Worm (Caenorhabditis elegans): Measurements from ENCODE around the gene hum-8.

Gene hum-8

DNA sequence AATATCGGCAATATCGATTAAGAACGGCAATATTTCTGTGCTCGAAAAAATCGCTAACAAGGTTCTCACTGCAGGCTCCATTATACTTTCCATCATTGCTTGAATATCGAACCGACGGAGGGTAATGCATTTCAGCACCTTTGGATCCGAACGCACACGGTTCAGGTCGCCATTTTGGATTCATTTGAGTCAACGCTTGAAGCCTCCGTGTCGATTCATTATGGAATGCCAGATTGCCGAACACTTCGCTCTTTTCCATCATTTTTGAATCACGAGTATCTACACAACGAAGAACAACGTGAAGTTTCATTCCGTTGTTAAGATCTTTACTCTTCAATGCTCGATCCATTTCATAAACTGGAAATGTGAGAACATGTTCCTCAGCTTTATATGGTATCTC, 18.2 kb downstream of the hum-8 start:
- TF ChIP-seq hlh-11 (tag; optimal IDR thresholded peaks at IDR 0.05) (no peak), aha-1 (tag) (peak; percentile 93), unc-62 (GFP tag; optimal IDR thresholded peaks at IDR 0.05 in 1 of 2) (peak in 1 of 2 experiments; percentile 19), unc-62 (tag; optimal IDR thresholded peaks at IDR 0.05) (no peak), spr-1 (tag; optimal IDR thresholded peaks at IDR 0.05) (no peak), mdl-1 (tag; optimal IDR thresholded peaks at IDR 0.05) (no peak), nhr-6 (tag; optimal IDR thresholded peaks at IDR 0.05) (no peak), F26F4.8 (GFP tag; conservative IDR thresholded peaks at IDR 0.05) (no peak), zip-11 (GFP tag; IDR thresholded peaks at IDR 0.05) (no peak), F44E2.7 (GFP tag; IDR thresholded peaks at IDR 0.05) (no peak)

ce11 chrIV:420686-421085, 19.7 kb downstream of the hum-8 start:
- TF ChIP-seq aha-1 (tag) (no peak), tag-97 (GFP tag; IDR thresholded peaks at IDR 0.05) (no peak), hlh-30 (tag; optimal IDR thresholded peaks at IDR 0.05; ENCODE audit: insufficient read depth) (no peak), dve-1 (tag; optimal IDR thresholded peaks at IDR 0.05; ENCODE audit: insufficient read depth) (no peak), arid-1 (GFP tag; conservative IDR thresholded peaks at IDR 0.05) (no peak), egl-43 (GFP tag; IDR thresholded peaks at IDR 0.05) (0 out of 2 replicates have a peak, but pooled peaks have one; percentile 38), F44E2.7 (GFP tag; IDR thresholded peaks at IDR 0.05) (no peak)

DNA sequence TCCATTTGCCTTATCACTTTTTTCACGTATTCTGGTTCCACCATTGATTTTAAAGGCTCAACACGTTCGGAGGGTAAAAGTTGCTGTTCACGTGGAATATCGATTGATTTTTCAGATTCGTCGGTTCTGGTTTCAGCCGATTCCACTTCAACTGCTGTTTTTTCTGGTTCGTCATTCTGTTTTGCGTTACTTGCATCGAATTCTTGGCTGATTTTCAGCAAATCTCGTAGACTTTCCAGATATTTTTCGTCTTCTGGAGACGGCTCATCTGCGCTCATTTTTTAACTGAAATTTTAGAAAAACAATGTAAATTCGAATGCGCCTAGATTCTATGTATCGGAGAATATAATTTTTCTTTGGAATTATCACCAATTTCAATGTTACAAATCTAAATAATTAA, 20.7 kb downstream of the hum-8 start, which contains the start of gene eri-1:
Gene eri-1 (minus strand): TSS at position 285 of the 400 bp plus-strand sequence.
- TF ChIP-seq lim-7 (GFP tag; IDR thresholded peaks at IDR 0.05): no peak
- no peak for TF ChIP-seq set-16 (GFP tag; IDR thresholded peaks at IDR 0.05)
- TF ChIP-seq ceh-28 (tag; optimal IDR thresholded peaks at IDR 0.05): no peak
- TF ChIP-seq zfp-2 (tag; optimal IDR thresholded peaks at IDR 0.05): no peak
- 0 out of 2 replicates have a peak, but pooled peaks have one; percentile 12 for TF ChIP-seq mdt-29 (GFP tag; IDR thresholded peaks at IDR 0.05)
- TF ChIP-seq zip-11 (GFP tag; IDR thresholded peaks at IDR 0.05): no peak
- TF ChIP-seq dmd-6 (GFP tag; IDR thresholded peaks at IDR 0.05): no peak
- peak; percentile 13 for TF ChIP-seq aha-1 (tag)
- TF ChIP-seq jun-1 (tag; optimal IDR thresholded peaks at IDR 0.05): no peak
- TF ChIP-seq spr-1 (tag; optimal IDR thresholded peaks at IDR 0.05): no peak
- peak; percentile 0 for TF ChIP-seq mes-2 (tag; optimal IDR thresholded peaks at IDR 0.05; ENCODE audit: poor library complexity, severe bottlenecking)
- TF ChIP-seq lin-38 (GFP tag; IDR thresholded peaks at IDR 0.05): no peak
- no peak for TF ChIP-seq nhr-102 (tag; optimal IDR thresholded peaks at IDR 0.05)
- no peak for TF ChIP-seq cey-2 (tag; optimal IDR thresholded peaks at IDR 0.05; ENCODE audit: borderline replicate concordance, insufficient read depth)
- TF ChIP-seq F49E8.2 (tag; optimal IDR thresholded peaks at IDR 0.05; ENCODE audit: borderline replicate concordance): no peak
- TF ChIP-seq ama-1 (optimal IDR thresholded peaks at IDR 0.05): peak; percentile 6
- TF ChIP-seq snpc-1.2 (GFP tag; IDR thresholded peaks at IDR 0.05): peak; percentile 24; the same call in 1 of the 2 replicates

- TF ChIP-seq mes-2 (tag; optimal IDR thresholded peaks at IDR 0.05; ENCODE audit: poor library complexity, severe bottlenecking) (peak; percentile 87), gei-8 (GFP tag; optimal IDR thresholded peaks at IDR 0.05) (no peak), ztf-7 (tag; optimal IDR thresholded peaks at IDR 0.05) (peak; percentile 63), ZK546.5 (tag; optimal IDR thresholded peaks at IDR 0.05) (no peak), nhr-11 (tag; optimal IDR thresholded peaks at IDR 0.05) (peak; percentile 73), set-16 (GFP tag; IDR thresholded peaks at IDR 0.05) (no peak), dmd-9 (GFP tag; IDR thresholded peaks at IDR 0.05) (no peak), T20F7.1 (GFP tag; optimal IDR thresholded peaks at IDR 0.05) (peak; percentile 47), zfp-3 (GFP tag; conservative IDR thresholded peaks at IDR 0.05) (no peak), madf-9 (GFP tag; conservative IDR thresholded peaks at IDR 0.05) (no peak), unc-62 (GFP tag; optimal IDR thresholded peaks at IDR 0.05 in 1 of 2) (peak in 1 of 2 experiments; percentile 9), unc-62 (tag; optimal IDR thresholded peaks at IDR 0.05) (no peak), lin-13 (GFP tag; optimal IDR thresholded peaks at IDR 0.05) (no peak), vab-7 (GFP tag; IDR thresholded peaks at IDR 0.05) (no peak), R02D3.7 (tag; optimal IDR thresholded peaks at IDR 0.05) (no peak), zfp-2 (tag; optimal IDR thresholded peaks at IDR 0.05) (no peak), hlh-30 (tag; optimal IDR thresholded peaks at IDR 0.05; ENCODE audit: insufficient read depth) (peak; percentile 47), ceh-32 (tag; optimal IDR thresholded peaks at IDR 0.05; ENCODE audit: poor library complexity) (no peak), fkh-10 (GFP tag; optimal IDR thresholded peaks at IDR 0.05) (peak; percentile 58), aly-2 (tag; optimal IDR thresholded peaks at IDR 0.05) (no peak), F10B5.3 (tag; optimal IDR thresholded peaks at IDR 0.05) (no peak), mxl-2 (GFP tag; conservative IDR thresholded peaks at IDR 0.05) (no peak)
Measured at ce11 chrIV:410420-410891, 29.9 kb downstream of the hum-8 start, which contains the start of gene T07A9.12. TSS of gene T07A9.12 (plus strand) at chrIV:410867.
